Worm (Caenorhabditis elegans): ENCODE results near the gene str-138.
A peak's percentile ranks its signal among the peaks of the same experiment; 100 is the strongest.

The str-138 gene

DNA sequence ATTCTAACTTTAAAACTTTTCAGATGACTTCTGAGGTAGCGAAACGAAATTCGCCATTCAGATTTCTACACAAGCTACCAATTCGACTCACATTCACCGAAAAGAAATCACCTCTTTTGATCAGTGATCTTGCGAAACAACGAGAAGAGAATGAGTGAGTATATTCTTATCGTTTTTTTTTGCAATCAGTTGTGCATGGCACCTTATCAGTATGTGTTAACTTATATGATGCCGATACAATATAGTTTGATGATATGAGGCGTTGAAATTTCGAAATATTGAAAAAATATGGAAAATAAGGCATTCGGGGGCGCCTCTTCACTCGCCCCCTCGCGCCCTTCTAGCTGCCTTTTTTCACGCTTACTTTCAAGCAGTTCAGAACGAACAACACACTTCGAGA, 40.5 kb upstream of the str-138 start (continued):
- TF ChIP-seq snpc-4 (tag; optimal IDR thresholded peaks at IDR 0.05): no peak

DNA sequence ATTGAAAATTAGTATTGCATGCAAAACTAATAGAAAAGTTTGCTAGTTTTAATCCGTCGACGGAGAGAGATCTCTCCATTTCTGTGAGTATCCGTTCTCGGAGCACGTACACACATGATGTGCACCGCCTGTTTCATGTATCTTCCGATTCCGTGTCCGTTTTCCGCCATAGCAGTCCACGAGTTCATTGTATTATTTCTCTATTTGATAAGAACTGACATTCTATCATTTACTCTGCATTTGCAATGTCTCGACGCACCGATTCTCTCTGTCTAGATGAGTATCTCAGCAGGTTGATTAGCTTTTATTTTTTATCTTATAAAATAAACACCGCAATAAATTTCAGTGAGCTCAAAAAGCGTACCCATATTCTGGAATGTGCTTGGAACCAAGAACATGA, 39.5 kb upstream of the str-138 start:
- TF ChIP-seq dsc-1 (tag; optimal IDR thresholded peaks at IDR 0.05): no peak
- no peak for TF ChIP-seq hlh-4 (tag; optimal IDR thresholded peaks at IDR 0.05)
- no peak for TF ChIP-seq Y116A8C.19 (tag; optimal IDR thresholded peaks at IDR 0.05; ENCODE audit: borderline replicate concordance)
- peak; percentile 18 for TF ChIP-seq elt-2 (tag; optimal IDR thresholded peaks at IDR 0.05)
- TF ChIP-seq lin-15B (tag; optimal IDR thresholded peaks at IDR 0.05): no peak

DNA sequence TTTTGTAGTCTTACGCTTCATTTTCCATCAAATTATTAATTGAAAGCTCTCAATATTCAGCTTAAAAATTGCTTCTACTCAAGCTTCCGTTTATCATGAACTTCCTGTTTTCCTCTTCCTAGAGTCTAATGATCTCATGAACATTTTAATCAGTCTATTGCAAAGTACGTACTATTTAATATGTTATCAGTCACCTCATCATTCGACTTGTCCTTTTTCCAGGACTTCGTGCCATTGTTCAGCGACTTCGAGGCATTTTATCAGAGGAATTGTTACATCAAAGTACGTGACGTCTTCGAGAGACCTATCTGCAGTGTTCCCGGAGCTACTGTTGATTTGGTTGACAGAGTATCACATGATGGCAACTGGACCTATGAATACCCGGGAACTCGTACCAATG, 38.7 kb upstream of the str-138 start:
- no peak for TF ChIP-seq fkh-8 (tag; optimal IDR thresholded peaks at IDR 0.05)
- no peak for TF ChIP-seq ces-1 (GFP tag; optimal IDR thresholded peaks at IDR 0.05)
- TF ChIP-seq vab-15 (tag; optimal IDR thresholded peaks at IDR 0.05): no peak
- TF ChIP-seq hpl-2 (GFP tag; optimal IDR thresholded peaks at IDR 0.05): no peak
- TF ChIP-seq elt-2 (tag; optimal IDR thresholded peaks at IDR 0.05): peak; percentile 17
- TF ChIP-seq ztf-11 (tag; optimal IDR thresholded peaks at IDR 0.05): no peak
- TF ChIP-seq fos-1 (tag; optimal IDR thresholded peaks at IDR 0.05): no peak
- TF ChIP-seq nhr-77 (tag; optimal IDR thresholded peaks at IDR 0.05): no peak
- no peak for TF ChIP-seq F16B12.6 (tag; optimal IDR thresholded peaks at IDR 0.05)
- TF ChIP-seq xbp-1 (tag; optimal IDR thresholded peaks at IDR 0.05): no peak
- TF ChIP-seq pqm-1 (tag; optimal IDR thresholded peaks at IDR 0.05): peak; percentile 1
- TF ChIP-seq lin-15B (tag; optimal IDR thresholded peaks at IDR 0.05): no peak
- no peak for TF ChIP-seq C34B4.2 (tag; optimal IDR thresholded peaks at IDR 0.05)
- no peak for TF ChIP-seq ceh-63 (GFP tag; optimal IDR thresholded peaks at IDR 0.05)
- TF ChIP-seq lin-35 (GFP tag; optimal IDR thresholded peaks at IDR 0.05): no peak

DNA sequence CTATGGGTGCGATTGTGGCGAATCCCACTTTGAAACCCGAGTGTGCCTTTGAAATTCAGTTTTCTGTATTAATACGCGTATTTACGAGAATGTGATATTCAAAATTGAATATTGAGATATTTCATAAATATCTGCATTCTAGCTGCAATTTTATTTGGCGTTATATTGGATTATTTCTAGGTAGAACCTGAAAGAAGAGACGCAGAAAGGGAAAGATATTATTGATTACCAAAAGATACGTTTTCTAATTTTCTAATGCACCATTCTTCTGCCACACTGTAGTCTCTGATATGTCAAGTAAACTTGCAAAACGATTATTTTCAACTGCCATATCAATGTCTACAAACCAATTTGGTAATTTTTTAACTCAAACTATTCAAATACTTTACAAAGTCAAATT, 36.4 kb upstream of the str-138 start, which contains the start of gene ech-3:
Gene ech-3 (plus strand): TSS at position 178 of the 400 bp plus-strand sequence.
- TF ChIP-seq blmp-1 (tag; optimal IDR thresholded peaks at IDR 0.05): peak; percentile 8
- TF ChIP-seq efl-1 (optimal IDR thresholded peaks at IDR 0.05): peak in 1 of 2 experiments; percentile 5
- peak in 1 of 2 experiments; percentile 84 for TF ChIP-seq efl-1 (GFP tag; optimal IDR thresholded peaks at IDR 0.05 in 1 of 2)
- no peak for TF ChIP-seq F16B12.6 (tag; optimal IDR thresholded peaks at IDR 0.05)
- peak in 1 of 2 experiments; percentile 30 for TF ChIP-seq lin-35 (GFP tag; optimal IDR thresholded peaks at IDR 0.05)
- peak; percentile 31 for TF ChIP-seq nhr-20 (tag; optimal IDR thresholded peaks at IDR 0.05)

DNA sequence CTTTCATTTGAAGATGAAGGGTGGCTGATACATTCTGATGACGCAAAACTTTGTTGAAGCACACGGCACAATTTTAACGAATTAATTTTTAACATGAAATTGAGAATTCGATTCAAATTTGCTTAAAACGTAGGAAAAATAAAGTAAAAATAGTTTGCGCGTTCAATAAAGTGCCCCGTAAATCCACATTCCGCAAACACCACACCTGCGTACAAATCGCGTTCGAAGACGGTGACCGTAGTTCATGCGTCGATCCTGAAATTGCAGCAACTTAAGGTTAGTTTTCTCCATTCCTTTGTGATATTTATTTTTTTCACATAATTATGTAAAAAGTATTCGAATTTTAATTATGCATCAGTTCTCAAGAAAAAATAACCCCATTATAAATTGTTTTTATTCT, 33.7 kb upstream of the str-138 start, which contains the start of gene F43H9.3:
Gene F43H9.3 (minus strand): TSS at position 189 of the 400 bp plus-strand sequence.
- peak; percentile 28 to 95 for TF ChIP-seq lsy-2 (tag; optimal IDR thresholded peaks at IDR 0.05)
- no peak for TF ChIP-seq unc-98 (GFP tag; IDR thresholded peaks at IDR 0.05)
- no peak for TF ChIP-seq ets-5 (GFP tag; IDR thresholded peaks at IDR 0.05)
- TF ChIP-seq unc-130 (tag; optimal IDR thresholded peaks at IDR 0.05): peak; percentile 28
- TF ChIP-seq nhr-84 (tag; optimal IDR thresholded peaks at IDR 0.05): no peak
- TF ChIP-seq dpl-1 (GFP tag; optimal IDR thresholded peaks at IDR 0.05): peak in 2 of 3 experiments; percentile 47 to 60
- TF ChIP-seq mdl-1 (tag; optimal IDR thresholded peaks at IDR 0.05): peak in 1 of 2 experiments; percentile 17
- no peak for TF ChIP-seq nhr-76 (tag; optimal IDR thresholded peaks at IDR 0.05)
- peak; percentile 29 to 58 for TF ChIP-seq lin-35 (GFP tag; optimal IDR thresholded peaks at IDR 0.05)
- TF ChIP-seq efl-1 (optimal IDR thresholded peaks at IDR 0.05): peak; percentile 62 to 70
- peak; percentile 61 to 79 for TF ChIP-seq efl-1 (GFP tag; optimal IDR thresholded peaks at IDR 0.05 in 1 of 2)
- peak; percentile 80 for TF ChIP-seq F16B12.6 (tag; optimal IDR thresholded peaks at IDR 0.05)
- TF ChIP-seq snu-23 (GFP tag; optimal IDR thresholded peaks at IDR 0.05): peak; percentile 19
- peak; percentile 55 for TF ChIP-seq C16A3.4 (tag; optimal IDR thresholded peaks at IDR 0.05)

DNA sequence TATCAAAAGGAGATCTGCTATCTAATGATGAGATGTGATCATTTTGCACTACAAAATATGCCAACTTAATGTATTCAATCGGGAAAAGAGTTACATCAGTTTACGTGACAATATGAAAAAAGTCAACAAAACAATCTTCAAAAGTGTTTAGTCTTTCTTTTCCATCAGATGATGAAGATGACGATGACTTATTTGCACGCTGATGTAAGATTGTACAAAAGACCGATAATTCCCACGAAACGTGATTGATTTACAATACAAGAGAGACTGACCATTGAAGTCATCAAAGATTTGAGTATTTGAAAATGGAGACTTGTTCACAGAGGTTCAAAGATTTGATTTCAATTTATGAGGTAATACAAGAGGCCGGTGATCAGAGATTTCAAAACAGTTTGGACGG, 33.2 kb upstream of the str-138 start:
- TF ChIP-seq sox-4 (tag; optimal IDR thresholded peaks at IDR 0.05) (no peak), hpl-2 (GFP tag; optimal IDR thresholded peaks at IDR 0.05) (no peak), snu-23 (GFP tag; optimal IDR thresholded peaks at IDR 0.05) (peak; percentile 38), C16A3.4 (tag; optimal IDR thresholded peaks at IDR 0.05) (no peak), swsn-7 (tag; optimal IDR thresholded peaks at IDR 0.05) (no peak), ceh-8 (GFP tag; optimal IDR thresholded peaks at IDR 0.05) (no peak), lin-14 (GFP tag; optimal IDR thresholded peaks at IDR 0.05) (peak; percentile 57), isw-1 (GFP tag; IDR thresholded peaks at IDR 0.05) (no peak), nhr-28 (tag; optimal IDR thresholded peaks at IDR 0.05) (no peak), mdl-1 (tag; optimal IDR thresholded peaks at IDR 0.05) (no peak), ceh-88 (GFP tag; IDR thresholded peaks at IDR 0.05) (no peak), alr-1 (tag; optimal IDR thresholded peaks at IDR 0.05; ENCODE audit: borderline replicate concordance) (no peak), aha-1 (tag; optimal IDR thresholded peaks at IDR 0.05) (no peak), rnt-1 (tag; optimal IDR thresholded peaks at IDR 0.05) (no peak), pax-3 (tag; optimal IDR thresholded peaks at IDR 0.05) (no peak), nhr-85 (tag) (peak; percentile 90)

All from whole organism, L1 larva.